Fruit fly (Drosophila melanogaster) whole organism, adult: ENCODE measurements around the gene KP78b.

Experiments
- CG11617 ChIP-seq: fragments of 200-800 bp; sonication (Bioruptor generic); optimal IDR thresholded peaks from 2 replicates; lab custom pipeline; 2017; ENCODE audit warnings: mild to moderate bottlenecking, missing biosample characterization, missing genetic modification reagents, missing genetic modification characterization
- CG12768 ChIP-seq: fragments of 200-800 bp; sonication (Bioruptor generic); optimal IDR thresholded peaks from 2 replicates; lab custom pipeline; 2017; ENCODE audit warnings: missing biosample characterization, missing genetic modification characterization, mild to moderate bottlenecking, moderate library complexity, missing genetic modification reagents
- CG33017 ChIP-seq: fragments of 200-800 bp; sonication (Bioruptor generic); optimal IDR thresholded peaks from 2 replicates; lab custom pipeline; 2018; ENCODE audit warnings: missing biosample characterization, mild to moderate bottlenecking, missing genetic modification characterization, moderate library complexity
- CG7045 ChIP-seq: fragments of 200-800 bp; sonication (Bioruptor generic); optimal IDR thresholded peaks from 2 replicates; lab custom pipeline; 2017; ENCODE audit warnings: missing biosample characterization, mild to moderate bottlenecking, missing genetic modification characterization
- CG7101 ChIP-seq: fragments of 200-800 bp; sonication (Bioruptor generic); optimal IDR thresholded peaks from 2 replicates; lab custom pipeline; 2018; ENCODE audit warnings: missing biosample characterization, mild to moderate bottlenecking, missing genetic modification characterization, moderate library complexity
- Crg-1 ChIP-seq: fragments of 200-800 bp; sonication (Bioruptor generic); optimal IDR thresholded peaks from 2 replicates; lab custom pipeline; 2016; ENCODE audit warnings: missing biosample characterization, missing genetic modification characterization
- bab1 ChIP-seq: fragments of 200-800 bp; sonication (Bioruptor generic); optimal IDR thresholded peaks from 3 replicates; lab custom pipeline; 2019; ENCODE audit warnings: missing biosample characterization, mild to moderate bottlenecking, missing genetic modification characterization, moderate library complexity
- cic ChIP-seq: fragments of 200-800 bp; sonication (Bioruptor generic); optimal IDR thresholded peaks from 2 replicates; lab custom pipeline; 2017; ENCODE audit warnings: missing biosample characterization, mild to moderate bottlenecking, missing genetic modification characterization, moderate library complexity
- cnc ChIP-seq, 2 experiments: fragments of >200 bp; optimal IDR thresholded peaks; 2 replicates each; lab custom pipeline; 2017
- kay ChIP-seq: fragments of 200-800 bp; sonication (Bioruptor generic); peaks from one replicate; lab custom pipeline; 2016; ENCODE audit warnings: missing biosample characterization, missing genetic modification characterization, borderline replicate concordance
- pad ChIP-seq: fragments of 200-800 bp; sonication (Bioruptor generic); optimal IDR thresholded peaks from 3 replicates; lab custom pipeline; 2017; ENCODE audit warnings: missing biosample characterization, missing genetic modification characterization, mild to moderate bottlenecking, moderate library complexity, missing genetic modification reagents

DNA sequence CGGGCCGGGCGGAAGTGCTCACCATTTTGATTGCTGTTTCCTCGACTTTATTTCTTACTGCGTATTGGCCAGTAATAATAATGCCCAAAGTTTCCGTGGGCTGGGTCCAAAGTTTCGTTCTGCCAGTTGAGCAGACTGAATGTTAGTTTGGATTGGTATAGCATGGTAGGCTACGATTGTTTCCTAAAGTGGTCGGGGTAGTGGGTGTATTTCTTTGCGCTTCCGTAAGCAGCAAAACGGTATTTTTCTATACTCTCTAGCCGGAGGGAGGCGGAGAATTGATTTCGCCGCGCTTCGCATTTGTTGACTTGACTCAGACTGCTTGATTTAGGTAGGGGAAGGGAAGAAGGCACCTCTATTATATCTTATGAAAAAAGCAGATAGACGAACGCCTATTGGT is 9.5 kb downstream of the KP78b start:
- no peak for TF ChIP-seq CG12768
- TF ChIP-seq cic: no peak
- no peak for TF ChIP-seq bab1 (GFP tag; lab: Kevin White, UChicago)
- no peak for TF ChIP-seq CG33017 (tag; lab: Kevin White, UChicago)
- no peak for TF ChIP-seq CG7045
- TF ChIP-seq pad: no peak
- TF ChIP-seq CG7101 (tag; lab: Kevin White, UChicago): no peak
- no peak for TF ChIP-seq cnc (optimal IDR thresholded peaks at IDR 0.05; lab: Kevin White, UChicago)
- no peak for TF ChIP-seq kay (GFP tag; lab: Kevin White, UChicago)
- no peak for TF ChIP-seq CG11617 (GFP tag; lab: Kevin White, UChicago)
- TF ChIP-seq Crg-1 (GFP tag; lab: Kevin White, UChicago): no peak
